Worm (Caenorhabditis elegans) whole organism, L1 larva: ENCODE data around the gene parg-2.
A peak's percentile ranks its signal among the peaks of the same experiment; 100 is the strongest.

Source experiments
- C16A3.4 ChIP-seq: fragments of 150-350 bp; optimal IDR thresholded peaks from 2 replicates; lab custom pipeline; 2014; ENCODE audit warnings: missing biosample characterization, missing genetic modification characterization
- F16B12.6 ChIP-seq: fragments of 150-350 bp; optimal IDR thresholded peaks from 2 replicates; lab custom pipeline; 2014; ENCODE audit warnings: missing biosample characterization, missing genetic modification characterization
- aha-1 ChIP-seq: fragments of 150-350 bp; optimal IDR thresholded peaks from 2 replicates; lab custom pipeline; 2014; ENCODE audit warnings: missing biosample characterization, missing genetic modification characterization
- aly-2 ChIP-seq: fragments of 150-350 bp; optimal IDR thresholded peaks from 2 replicates; lab custom pipeline; 2014; ENCODE audit warnings: missing biosample characterization, missing genetic modification characterization
- blmp-1 ChIP-seq: fragments of 150-350 bp; optimal IDR thresholded peaks from 2 replicates; lab custom pipeline; 2014; ENCODE audit warnings: missing biosample characterization, missing genetic modification characterization
- ceh-8 ChIP-seq: fragments of 200-800 bp; sonication (Bioruptor generic); optimal IDR thresholded peaks from 2 replicates; lab custom pipeline; 2018; ENCODE audit warnings: mild to moderate bottlenecking, missing genetic modification characterization, moderate library complexity, missing compliant biosample characterization
- ceh-82 ChIP-seq, 3 experiments: fragments of 150-350 bp in 1 of 3; sonication (generic microtip) in 2 of 3; optimal IDR thresholded peaks; 2 replicates each; lab custom pipeline; 2014 to 2017; ENCODE audit warnings: missing biosample characterization in 3 of 3, missing genetic modification characterization in 3 of 3
- ceh-88 ChIP-seq: fragments of 200-800 bp; sonication (Bioruptor generic); IDR thresholded peaks from 2 replicates; pipeline ENCODE4 v1.3.6; 2022; ENCODE audit warnings: missing genetic modification characterization, missing compliant biosample characterization
- ceh-90 ChIP-seq: sonication (generic microtip); optimal IDR thresholded peaks from 2 replicates; lab custom pipeline; 2016; ENCODE audit warnings: missing genetic modification characterization, missing compliant biosample characterization
- ces-1 ChIP-seq: fragments of 150-350 bp; optimal IDR thresholded peaks from 2 replicates; lab custom pipeline; 2014; ENCODE audit warnings: missing biosample characterization, missing genetic modification reagents, missing genetic modification characterization
- dpl-1 ChIP-seq, 3 experiments: fragments of 150-350 bp in 2 of 3; sonication (generic microtip) in 1 of 3; optimal IDR thresholded peaks; 2 replicates each; lab custom pipeline; 2014 to 2017; ENCODE audit warnings: missing biosample characterization in 3 of 3, missing genetic modification characterization in 3 of 3, missing genetic modification reagents in 3 of 3
- efl-1 ChIP-seq, 4 experiments: fragments of 150-350 bp; optimal IDR thresholded peaks in 3 of 4; peaks in 1 of 4; 1 replicate in 1 of 4; 2 replicates in 3 of 4; lab custom pipeline; 2014; ENCODE audit warnings: missing biosample characterization in 2 of 4, missing genetic modification characterization in 2 of 4, missing genetic modification reagents in 2 of 4
- egl-13 ChIP-seq: sonication (generic microtip); optimal IDR thresholded peaks from 2 replicates; lab custom pipeline; 2016; ENCODE audit warnings: missing genotype, missing genetic modification reagents, missing genetic modification characterization, missing compliant biosample characterization
- elt-2 ChIP-seq: sonication (generic microtip); optimal IDR thresholded peaks from 2 replicates; lab custom pipeline; 2016; ENCODE audit warnings: missing genetic modification characterization, mild to moderate bottlenecking, inconsistent platforms, missing compliant biosample characterization, missing genetic modification reagents
- elt-3 ChIP-seq, 6 experiments: fragments of 150-350 bp in 1 of 6; sonication (generic microtip); optimal IDR thresholded peaks; 2 replicates each; lab custom pipeline; 2017 to 2018; ENCODE audit warnings: missing biosample characterization in 6 of 6, missing genetic modification characterization in 6 of 6, inconsistent platforms in 1 of 6
- fkh-10 ChIP-seq: sonication (generic microtip); optimal IDR thresholded peaks from 2 replicates; lab custom pipeline; 2017; ENCODE audit warnings: missing biosample characterization, missing genetic modification reagents, missing genetic modification characterization
- fkh-4 ChIP-seq: sonication (generic microtip); optimal IDR thresholded peaks from 2 replicates; lab custom pipeline; 2016; ENCODE audit warnings: missing compliant biosample characterization, missing genetic modification characterization, borderline replicate concordance
- grh-1 ChIP-seq: fragments of 200-800 bp; sonication (Bioruptor generic); IDR thresholded peaks from 2 replicates; pipeline ENCODE4 v1.3.6; 2022; ENCODE audit warnings: missing genetic modification reagents, missing genetic modification characterization, missing compliant biosample characterization
- hpl-2 ChIP-seq: fragments of 150-350 bp; optimal IDR thresholded peaks from 2 replicates; lab custom pipeline; 2014; ENCODE audit warnings: missing biosample characterization, missing genetic modification reagents, missing genetic modification characterization
- irx-1 ChIP-seq: sonication (generic microtip); optimal IDR thresholded peaks from 2 replicates; lab custom pipeline; 2016; ENCODE audit warnings: missing genetic modification characterization, missing compliant biosample characterization
- lin-14 ChIP-seq: fragments of 200-800 bp; sonication (Bioruptor generic); optimal IDR thresholded peaks from 2 replicates; lab custom pipeline; 2018; ENCODE audit warnings: mild to moderate bottlenecking, missing genetic modification characterization, moderate library complexity, missing compliant biosample characterization
- lin-15B ChIP-seq: fragments of 150-350 bp; sonication (generic microtip); optimal IDR thresholded peaks from 3 replicates; lab custom pipeline; 2014; ENCODE audit warnings: missing biosample characterization, missing genetic modification characterization
- lin-35 ChIP-seq, 2 experiments: fragments of 150-350 bp; optimal IDR thresholded peaks; 2 replicates each; lab custom pipeline; 2014; ENCODE audit warnings: missing biosample characterization in 2 of 2, missing genetic modification characterization in 2 of 2, missing genetic modification reagents in 2 of 2
- lir-3 ChIP-seq: sonication (generic microtip); optimal IDR thresholded peaks from 2 replicates; lab custom pipeline; 2016; ENCODE audit warnings: mild to moderate bottlenecking, missing genetic modification characterization, moderate library complexity, missing compliant biosample characterization; ENCODE audit not compliant: poor library complexity
- lsy-2 ChIP-seq, 2 experiments: fragments of 150-350 bp; optimal IDR thresholded peaks; 2 replicates each; lab custom pipeline; 2014; ENCODE audit warnings: missing biosample characterization in 2 of 2, missing genetic modification characterization in 2 of 2
- mab-9 ChIP-seq: fragments of 200-800 bp; sonication (Bioruptor generic); IDR thresholded peaks from 2 replicates; pipeline ENCODE4 v1.3.6; 2022; ENCODE audit warnings: missing genetic modification reagents, missing genetic modification characterization, missing compliant biosample characterization
- mdl-1 ChIP-seq, 2 experiments: fragments of 150-350 bp; optimal IDR thresholded peaks; 2 replicates each; lab custom pipeline; 2014 to 2017; ENCODE audit warnings: missing biosample characterization in 2 of 2, missing genetic modification characterization in 2 of 2, inconsistent platforms in 1 of 2
- mep-1 ChIP-seq: fragments of 150-350 bp; optimal IDR thresholded peaks from 2 replicates; lab custom pipeline; 2014; ENCODE audit warnings: missing biosample characterization, missing genetic modification characterization
- nhr-19 ChIP-seq: fragments of 200-800 bp; sonication (Bioruptor generic); conservative IDR thresholded peaks from 2 replicates; pipeline ENCODE4 v1.3.6; 2022; ENCODE audit warnings: missing genetic modification characterization, missing compliant biosample characterization
- nhr-20 ChIP-seq: sonication (generic microtip); optimal IDR thresholded peaks from 2 replicates; lab custom pipeline; 2016; ENCODE audit warnings: mild to moderate bottlenecking, missing genetic modification characterization, missing compliant biosample characterization
- nhr-28 ChIP-seq: fragments of 150-350 bp; optimal IDR thresholded peaks from 2 replicates; lab custom pipeline; 2014; ENCODE audit warnings: missing biosample characterization, missing genetic modification characterization
- nhr-47 ChIP-seq: sonication (generic microtip); optimal IDR thresholded peaks from 2 replicates; lab custom pipeline; 2016; ENCODE audit warnings: mild to moderate bottlenecking, missing genetic modification characterization, moderate library complexity, missing compliant biosample characterization
- nhr-71 ChIP-seq: sonication (generic microtip); optimal IDR thresholded peaks from 2 replicates; lab custom pipeline; 2016; ENCODE audit warnings: mild to moderate bottlenecking, missing genetic modification characterization, moderate library complexity, missing compliant biosample characterization
- nhr-84 ChIP-seq: sonication (generic microtip); optimal IDR thresholded peaks from 2 replicates; lab custom pipeline; 2017; ENCODE audit warnings: missing biosample characterization, missing genetic modification characterization
- nhr-90 ChIP-seq: sonication (generic microtip); optimal IDR thresholded peaks from 2 replicates; lab custom pipeline; 2016; ENCODE audit warnings: mild to moderate bottlenecking, missing genetic modification characterization, missing compliant biosample characterization; ENCODE audit not compliant: poor library complexity
- pax-3 ChIP-seq: fragments of 200-800 bp; sonication (Bioruptor generic); optimal IDR thresholded peaks from 2 replicates; lab custom pipeline; 2018; ENCODE audit warnings: mild to moderate bottlenecking, missing genetic modification characterization, moderate library complexity, missing compliant biosample characterization
- pqm-1 ChIP-seq: sonication (generic microtip); optimal IDR thresholded peaks from 3 replicates; lab custom pipeline; 2017; ENCODE audit warnings: missing biosample characterization, missing genetic modification characterization
- rnt-1 ChIP-seq: sonication (generic microtip); optimal IDR thresholded peaks from 2 replicates; lab custom pipeline; 2016; ENCODE audit warnings: mild to moderate bottlenecking, missing genetic modification characterization, moderate library complexity, missing compliant biosample characterization
- snpc-4 ChIP-seq: fragments of 150-350 bp; optimal IDR thresholded peaks from 2 replicates; lab custom pipeline; 2014; ENCODE audit warnings: missing biosample characterization, missing genetic modification characterization
- snu-23 ChIP-seq: sonication (generic microtip); optimal IDR thresholded peaks from 2 replicates; lab custom pipeline; 2016; ENCODE audit warnings: missing genetic modification characterization, missing compliant biosample characterization
- sox-4 ChIP-seq: sonication (generic microtip); optimal IDR thresholded peaks from 2 replicates; lab custom pipeline; 2016; ENCODE audit warnings: missing genetic modification characterization, missing compliant biosample characterization
- sptf-1 ChIP-seq: fragments of 150-350 bp; optimal IDR thresholded peaks from 2 replicates; lab custom pipeline; 2014; ENCODE audit warnings: missing biosample characterization, missing genetic modification characterization
- swsn-7 ChIP-seq: sonication (generic microtip); optimal IDR thresholded peaks from 2 replicates; lab custom pipeline; 2016; ENCODE audit warnings: missing genetic modification characterization, missing compliant biosample characterization
- tbx-2 ChIP-seq: sonication (generic microtip); optimal IDR thresholded peaks from 2 replicates; lab custom pipeline; 2016; ENCODE audit warnings: missing genetic modification characterization, missing compliant biosample characterization
- unc-130 ChIP-seq: fragments of 150-350 bp; optimal IDR thresholded peaks from 2 replicates; lab custom pipeline; 2017; ENCODE audit warnings: missing biosample characterization, missing genetic modification characterization, inconsistent platforms
- unc-30 ChIP-seq: sonication (generic microtip); optimal IDR thresholded peaks from 2 replicates; lab custom pipeline; 2017; ENCODE audit warnings: missing biosample characterization, missing genetic modification characterization
- unc-98 ChIP-seq: fragments of 200-800 bp; sonication (Bioruptor generic); IDR thresholded peaks from 2 replicates; pipeline ENCODE4 v1.3.6; 2022; ENCODE audit warnings: missing genetic modification characterization, missing compliant biosample characterization
- vab-15 ChIP-seq: sonication (generic microtip); optimal IDR thresholded peaks from 2 replicates; lab custom pipeline; 2017; ENCODE audit warnings: missing genotype, mild to moderate bottlenecking, missing genetic modification characterization, missing compliant biosample characterization
- xbp-1 ChIP-seq: sonication (generic microtip); optimal IDR thresholded peaks from 2 replicates; lab custom pipeline; 2016; ENCODE audit warnings: missing genetic modification characterization, missing compliant biosample characterization
- ztf-11 ChIP-seq, 2 experiments: sonication (generic microtip); optimal IDR thresholded peaks; 2 replicates each; lab custom pipeline; 2016 to 2017; ENCODE audit warnings: missing genetic modification characterization in 2 of 2, missing biosample characterization in 1 of 2, missing compliant biosample characterization in 1 of 2
- ztf-4 ChIP-seq: fragments of 150-350 bp; optimal IDR thresholded peaks from 2 replicates; lab custom pipeline; 2014; ENCODE audit warnings: missing biosample characterization, missing genetic modification characterization

The parg-2 gene

DNA sequence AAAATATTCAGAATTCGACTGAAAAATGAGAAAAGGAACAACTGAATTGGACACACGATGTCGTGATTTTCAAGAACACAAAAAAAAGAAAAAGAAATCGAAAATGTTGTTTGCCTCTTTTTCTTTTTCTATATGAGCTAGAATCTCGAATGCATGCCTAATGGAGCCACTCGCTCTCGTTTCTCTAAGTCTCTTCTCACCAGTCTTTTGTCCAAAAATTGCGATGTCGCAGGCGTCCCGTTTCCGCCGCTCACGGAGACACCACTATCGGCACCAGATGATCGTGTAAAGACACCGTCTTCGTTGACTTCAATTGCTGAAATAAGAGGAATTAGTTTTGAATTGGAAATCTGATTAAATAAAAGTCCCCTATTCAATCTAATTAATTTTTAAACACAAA, 43.7 kb upstream of the parg-2 start (continued):
- TF ChIP-seq dpl-1 (GFP tag; optimal IDR thresholded peaks at IDR 0.05; lab: Kevin White, UChicago), result peak in 1 of 3 experiments; percentile 28
- TF ChIP-seq C16A3.4 (tag; lab: Kevin White, UChicago), result no peak
- TF ChIP-seq ces-1 (GFP tag; lab: Kevin White, UChicago), result no peak
- no peak for TF ChIP-seq aha-1 (tag; lab: Kevin White, UChicago)
- no peak for TF ChIP-seq ztf-11 (tag; optimal IDR thresholded peaks at IDR 0.05; lab: Kevin White, UChicago)
- peak; percentile 34 for TF ChIP-seq rnt-1 (tag; lab: Kevin White, UChicago)
- no peak for TF ChIP-seq vab-15 (tag; lab: Kevin White, UChicago)
- TF ChIP-seq mep-1 (tag; lab: Kevin White, UChicago), result peak; percentile 5
- peak; percentile 4 for TF ChIP-seq xbp-1
- TF ChIP-seq blmp-1 (tag; lab: Kevin White, UChicago), result no peak
- no peak for TF ChIP-seq unc-98
- no peak for TF ChIP-seq tbx-2 (tag; lab: Kevin White, UChicago)
- peak; percentile 40 for TF ChIP-seq fkh-10
- TF ChIP-seq aly-2 (tag; lab: Kevin White, UChicago), result no peak
- no peak for TF ChIP-seq egl-13
- peak; percentile 54 for TF ChIP-seq nhr-47 (tag; lab: Kevin White, UChicago)
- TF ChIP-seq lir-3 (tag; lab: Kevin White, UChicago), result no peak
- TF ChIP-seq ceh-82 (tag; optimal IDR thresholded peaks at IDR 0.05; lab: Kevin White, UChicago), result peak; percentile 2 to 65 (median 26)
- TF ChIP-seq irx-1 (tag; lab: Kevin White, UChicago), result peak; percentile 43
- no peak for TF ChIP-seq lin-15B (tag; lab: Kevin White, UChicago)
- peak; percentile 56 for TF ChIP-seq nhr-71 (tag; lab: Kevin White, UChicago)
- no peak for TF ChIP-seq nhr-28 (tag; lab: Kevin White, UChicago)
- no peak for TF ChIP-seq elt-3 (tag; optimal IDR thresholded peaks at IDR 0.05; lab: Kevin White, UChicago)
- no peak for TF ChIP-seq elt-2 (tag; lab: Kevin White, UChicago)
- no peak for TF ChIP-seq ztf-4 (tag; lab: Kevin White, UChicago)
- TF ChIP-seq nhr-19 (GFP tag; lab: Robert Waterston, UW), result no peak
- no peak for TF ChIP-seq F16B12.6 (tag; lab: Kevin White, UChicago)
- TF ChIP-seq mdl-1 (tag; optimal IDR thresholded peaks at IDR 0.05; lab: Kevin White, UChicago), result no peak
- no peak for TF ChIP-seq ceh-90
- no peak for TF ChIP-seq pax-3 (tag; lab: Kevin White, UChicago)
- no peak for TF ChIP-seq grh-1 (GFP tag; lab: Robert Waterston, UW)
- TF ChIP-seq fkh-4 (tag; lab: Kevin White, UChicago), result no peak
- TF ChIP-seq nhr-20 (tag; lab: Kevin White, UChicago), result no peak
- TF ChIP-seq nhr-84 (tag; lab: Kevin White, UChicago), result no peak
- TF ChIP-seq mab-9 (GFP tag; lab: Robert Waterston, UW), result no peak
- TF ChIP-seq snu-23 (GFP tag; lab: Kevin White, UChicago), result peak; percentile 21

ce11 chrIV:8757729-8758128, 42.8 kb upstream of the parg-2 start:
- TF ChIP-seq ceh-88 (no peak), sox-4 (tag; lab: Kevin White, UChicago) (no peak), C16A3.4 (tag; lab: Kevin White, UChicago) (peak; percentile 1), ztf-11 (tag; optimal IDR thresholded peaks at IDR 0.05; lab: Kevin White, UChicago) (no peak), nhr-20 (tag; lab: Kevin White, UChicago) (peak; percentile 24), nhr-71 (tag; lab: Kevin White, UChicago) (peak; percentile 51), unc-30 (no peak), lsy-2 (tag; optimal IDR thresholded peaks at IDR 0.05; lab: Kevin White, UChicago) (peak in 1 of 2 experiments; percentile 38), pqm-1 (tag; lab: Kevin White, UChicago) (peak; percentile 82), ceh-8 (GFP tag; lab: Kevin White, UChicago) (no peak), elt-2 (tag; lab: Kevin White, UChicago) (peak; percentile 69), sptf-1 (tag; lab: Kevin White, UChicago) (no peak), lin-14 (GFP tag; lab: Kevin White, UChicago) (peak; percentile 78), nhr-90 (tag; lab: Kevin White, UChicago) (no peak), rnt-1 (tag; lab: Kevin White, UChicago) (peak; percentile 33), mep-1 (tag; lab: Kevin White, UChicago) (no peak), snpc-4 (tag; lab: Kevin White, UChicago) (no peak), lin-35 (GFP tag; optimal IDR thresholded peaks at IDR 0.05; lab: Kevin White, UChicago) (peak in 1 of 2 experiments; percentile 22), hpl-2 (GFP tag; lab: Kevin White, UChicago) (no peak), nhr-47 (tag; lab: Kevin White, UChicago) (no peak), unc-130 (tag; lab: Kevin White, UChicago) (peak; percentile 31), swsn-7 (tag; lab: Kevin White, UChicago) (peak; percentile 5), snu-23 (GFP tag; lab: Kevin White, UChicago) (peak; percentile 25), efl-1 (optimal IDR thresholded peaks at IDR 0.05; lab: Kevin White, UChicago) (peak in 1 of 2 experiments; percentile 12), efl-1 (GFP tag; optimal IDR thresholded peaks at IDR 0.05 in 1 of 2; lab: Kevin White, UChicago) (no peak)
